Worm (Caenorhabditis elegans) whole organism, L1 larva: ENCODE results near the gene C50F7.5.

ENCODE experiments used
- C04F5.9 ChIP-seq: sonication (generic microtip); optimal IDR thresholded peaks from 2 replicates; lab custom pipeline; 2016; ENCODE audit warnings: missing genetic modification characterization, missing compliant biosample characterization
- C16A3.4 ChIP-seq: fragments of 150-350 bp; optimal IDR thresholded peaks from 2 replicates; lab custom pipeline; 2014; ENCODE audit warnings: missing biosample characterization, missing genetic modification characterization
- C34B4.2 ChIP-seq: sonication (generic microtip); optimal IDR thresholded peaks from 2 replicates; lab custom pipeline; 2017; ENCODE audit warnings: mild to moderate bottlenecking, missing genetic modification characterization, missing compliant biosample characterization
- F16B12.6 ChIP-seq: fragments of 150-350 bp; optimal IDR thresholded peaks from 2 replicates; lab custom pipeline; 2014; ENCODE audit warnings: missing biosample characterization, missing genetic modification characterization
- Y116A8C.19 ChIP-seq: sonication (generic microtip); optimal IDR thresholded peaks from 2 replicates; lab custom pipeline; 2016; ENCODE audit warnings: missing compliant biosample characterization, missing genetic modification characterization, borderline replicate concordance
- aha-1 ChIP-seq: fragments of 150-350 bp; optimal IDR thresholded peaks from 2 replicates; lab custom pipeline; 2014; ENCODE audit warnings: missing biosample characterization, missing genetic modification characterization
- ceh-8 ChIP-seq: fragments of 200-800 bp; sonication (Bioruptor generic); optimal IDR thresholded peaks from 2 replicates; lab custom pipeline; 2018; ENCODE audit warnings: mild to moderate bottlenecking, missing genetic modification characterization, moderate library complexity, missing compliant biosample characterization
- ceh-88 ChIP-seq: fragments of 200-800 bp; sonication (Bioruptor generic); IDR thresholded peaks from 2 replicates; pipeline ENCODE4 v1.3.6; 2022; ENCODE audit warnings: missing genetic modification characterization, missing compliant biosample characterization
- ceh-90 ChIP-seq: sonication (generic microtip); optimal IDR thresholded peaks from 2 replicates; lab custom pipeline; 2016; ENCODE audit warnings: missing genetic modification characterization, missing compliant biosample characterization
- dsc-1 ChIP-seq: sonication (generic microtip); optimal IDR thresholded peaks from 2 replicates; lab custom pipeline; 2016; ENCODE audit warnings: mild to moderate bottlenecking, missing genetic modification characterization, missing compliant biosample characterization
- efl-1 ChIP-seq, 4 experiments: fragments of 150-350 bp; optimal IDR thresholded peaks in 3 of 4; peaks in 1 of 4; 1 replicate in 1 of 4; 2 replicates in 3 of 4; lab custom pipeline; 2014; ENCODE audit warnings: missing biosample characterization in 2 of 4, missing genetic modification characterization in 2 of 4, missing genetic modification reagents in 2 of 4
- efl-3 ChIP-seq: fragments of 200-800 bp; sonication (Bioruptor generic); optimal IDR thresholded peaks from 2 replicates; lab custom pipeline; 2018; ENCODE audit warnings: mild to moderate bottlenecking, missing genetic modification characterization, missing compliant biosample characterization
- egl-27 ChIP-seq, 2 experiments: fragments of 150-350 bp in 1 of 2; sonication (generic microtip); optimal IDR thresholded peaks; 3 replicates each; lab custom pipeline; 2017 to 2018; ENCODE audit warnings: missing biosample characterization in 2 of 2, missing genetic modification characterization in 2 of 2, missing genetic modification reagents in 2 of 2
- elt-2 ChIP-seq: sonication (generic microtip); optimal IDR thresholded peaks from 2 replicates; lab custom pipeline; 2016; ENCODE audit warnings: missing genetic modification characterization, mild to moderate bottlenecking, inconsistent platforms, missing compliant biosample characterization, missing genetic modification reagents
- elt-3 ChIP-seq, 6 experiments: fragments of 150-350 bp in 1 of 6; sonication (generic microtip); optimal IDR thresholded peaks; 2 replicates each; lab custom pipeline; 2017 to 2018; ENCODE audit warnings: missing biosample characterization in 6 of 6, missing genetic modification characterization in 6 of 6, inconsistent platforms in 1 of 6
- grh-1 ChIP-seq: fragments of 200-800 bp; sonication (Bioruptor generic); IDR thresholded peaks from 2 replicates; pipeline ENCODE4 v1.3.6; 2022; ENCODE audit warnings: missing genetic modification reagents, missing genetic modification characterization, missing compliant biosample characterization
- isw-1 ChIP-seq: fragments of 200-800 bp; sonication (Bioruptor generic); IDR thresholded peaks from 2 replicates; pipeline ENCODE4 v1.3.6; 2022; ENCODE audit warnings: missing genetic modification characterization, missing compliant biosample characterization
- lin-14 ChIP-seq: fragments of 200-800 bp; sonication (Bioruptor generic); optimal IDR thresholded peaks from 2 replicates; lab custom pipeline; 2018; ENCODE audit warnings: mild to moderate bottlenecking, missing genetic modification characterization, moderate library complexity, missing compliant biosample characterization
- lin-15B ChIP-seq: fragments of 150-350 bp; sonication (generic microtip); optimal IDR thresholded peaks from 3 replicates; lab custom pipeline; 2014; ENCODE audit warnings: missing biosample characterization, missing genetic modification characterization
- lin-39 ChIP-seq: fragments of 150-350 bp; optimal IDR thresholded peaks from 2 replicates; lab custom pipeline; 2014; ENCODE audit warnings: missing biosample characterization, missing genetic modification reagents, missing genetic modification characterization
- lsy-2 ChIP-seq, 2 experiments: fragments of 150-350 bp; optimal IDR thresholded peaks; 2 replicates each; lab custom pipeline; 2014; ENCODE audit warnings: missing biosample characterization in 2 of 2, missing genetic modification characterization in 2 of 2
- mab-9 ChIP-seq: fragments of 200-800 bp; sonication (Bioruptor generic); IDR thresholded peaks from 2 replicates; pipeline ENCODE4 v1.3.6; 2022; ENCODE audit warnings: missing genetic modification reagents, missing genetic modification characterization, missing compliant biosample characterization
- mdl-1 ChIP-seq, 2 experiments: fragments of 150-350 bp; optimal IDR thresholded peaks; 2 replicates each; lab custom pipeline; 2014 to 2017; ENCODE audit warnings: missing biosample characterization in 2 of 2, missing genetic modification characterization in 2 of 2, inconsistent platforms in 1 of 2
- mep-1 ChIP-seq: fragments of 150-350 bp; optimal IDR thresholded peaks from 2 replicates; lab custom pipeline; 2014; ENCODE audit warnings: missing biosample characterization, missing genetic modification characterization
- nhr-12 ChIP-seq: sonication (generic microtip); optimal IDR thresholded peaks from 2 replicates; lab custom pipeline; 2017; ENCODE audit warnings: missing biosample characterization, missing genetic modification characterization
- nhr-47 ChIP-seq: sonication (generic microtip); optimal IDR thresholded peaks from 2 replicates; lab custom pipeline; 2016; ENCODE audit warnings: mild to moderate bottlenecking, missing genetic modification characterization, moderate library complexity, missing compliant biosample characterization
- nhr-71 ChIP-seq: sonication (generic microtip); optimal IDR thresholded peaks from 2 replicates; lab custom pipeline; 2016; ENCODE audit warnings: mild to moderate bottlenecking, missing genetic modification characterization, moderate library complexity, missing compliant biosample characterization
- nhr-84 ChIP-seq: sonication (generic microtip); optimal IDR thresholded peaks from 2 replicates; lab custom pipeline; 2017; ENCODE audit warnings: missing biosample characterization, missing genetic modification characterization
- nhr-85 ChIP-seq: sonication (generic microtip); peaks from one replicate; lab custom pipeline; 2016; ENCODE audit warnings: missing genetic modification characterization, inconsistent platforms, missing compliant biosample characterization
- pag-3 ChIP-seq: sonication (generic microtip); optimal IDR thresholded peaks from 2 replicates; lab custom pipeline; 2017; ENCODE audit warnings: missing genetic modification characterization, mild to moderate bottlenecking, missing compliant biosample characterization, antibody characterized with exemption, borderline replicate concordance; ENCODE audit not compliant: insufficient read depth
- pqm-1 ChIP-seq: sonication (generic microtip); optimal IDR thresholded peaks from 3 replicates; lab custom pipeline; 2017; ENCODE audit warnings: missing biosample characterization, missing genetic modification characterization
- rnt-1 ChIP-seq: sonication (generic microtip); optimal IDR thresholded peaks from 2 replicates; lab custom pipeline; 2016; ENCODE audit warnings: mild to moderate bottlenecking, missing genetic modification characterization, moderate library complexity, missing compliant biosample characterization
- snpc-4 ChIP-seq: fragments of 150-350 bp; optimal IDR thresholded peaks from 2 replicates; lab custom pipeline; 2014; ENCODE audit warnings: missing biosample characterization, missing genetic modification characterization
- swsn-7 ChIP-seq: sonication (generic microtip); optimal IDR thresholded peaks from 2 replicates; lab custom pipeline; 2016; ENCODE audit warnings: missing genetic modification characterization, missing compliant biosample characterization
- unc-130 ChIP-seq: fragments of 150-350 bp; optimal IDR thresholded peaks from 2 replicates; lab custom pipeline; 2017; ENCODE audit warnings: missing biosample characterization, missing genetic modification characterization, inconsistent platforms
- unc-30 ChIP-seq: sonication (generic microtip); optimal IDR thresholded peaks from 2 replicates; lab custom pipeline; 2017; ENCODE audit warnings: missing biosample characterization, missing genetic modification characterization
- unc-62 ChIP-seq: fragments of 150-350 bp; optimal IDR thresholded peaks from 2 replicates; lab custom pipeline; 2014; ENCODE audit warnings: missing biosample characterization, missing genetic modification reagents, missing genetic modification characterization
- vab-15 ChIP-seq: sonication (generic microtip); optimal IDR thresholded peaks from 2 replicates; lab custom pipeline; 2017; ENCODE audit warnings: missing genotype, mild to moderate bottlenecking, missing genetic modification characterization, missing compliant biosample characterization

Gene C50F7.5

ce11 chrIV:7712252-7712651 lies 14.3 kb upstream of the C50F7.5 start:
- TF ChIP-seq mep-1 (tag; lab: Kevin White, UChicago) (no peak), elt-2 (tag; lab: Kevin White, UChicago) (peak; percentile 41), aha-1 (no peak), efl-3 (no peak)

DNA sequence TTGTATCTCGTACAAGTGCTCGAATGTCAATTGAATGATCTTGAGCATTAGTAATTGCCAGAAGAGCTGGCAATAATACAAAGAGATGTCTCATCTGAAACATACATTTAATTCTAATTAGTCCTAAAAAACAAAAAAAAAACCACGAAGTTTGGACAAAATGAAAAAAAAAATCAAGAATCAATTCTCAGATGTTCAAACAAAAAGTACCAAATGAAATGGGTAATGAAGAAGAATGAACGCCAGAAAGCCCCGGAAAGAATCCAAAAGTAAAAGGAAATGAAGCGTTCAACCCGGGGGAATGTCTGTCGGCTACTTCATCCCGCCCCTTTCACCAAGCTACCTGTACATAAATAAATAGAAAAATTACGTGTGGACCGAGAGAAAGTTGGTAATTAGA lies 8.6 kb upstream of the C50F7.5 start, which contains the start of gene F33D4.6:
F33D4.6 (minus strand) TSS at position 101 of the 400 bp plus-strand sequence.
- TF ChIP-seq unc-30 (tag; lab: Kevin White, UChicago): no peak
- no peak for TF ChIP-seq efl-3
- TF ChIP-seq nhr-12 (tag; lab: Kevin White, UChicago): no peak
- TF ChIP-seq pag-3: no peak
- no peak for TF ChIP-seq unc-130 (tag; lab: Kevin White, UChicago)
- no peak for TF ChIP-seq mdl-1 (tag; optimal IDR thresholded peaks at IDR 0.05; lab: Kevin White, UChicago)
- no peak for TF ChIP-seq elt-2 (tag; lab: Kevin White, UChicago)
- TF ChIP-seq snpc-4: no peak
- TF ChIP-seq nhr-47: no peak
- TF ChIP-seq nhr-85 (tag; lab: Kevin White, UChicago): no peak
- TF ChIP-seq isw-1 (GFP tag; lab: Robert Waterston, UW): no peak
- no peak for TF ChIP-seq Y116A8C.19 (tag; lab: Kevin White, UChicago)
- TF ChIP-seq C04F5.9: no peak
- TF ChIP-seq egl-27 (tag; optimal IDR thresholded peaks at IDR 0.05; lab: Kevin White, UChicago): no peak

ce11 chrIV:7722806-7723205 lies 3.7 kb upstream of the C50F7.5 start, which contains the start of gene C50F7.6:
Gene C50F7.6, minus strand, starts transcription at chrIV:7723199.
- no peak for TF ChIP-seq nhr-84 (tag; lab: Kevin White, UChicago)
- TF ChIP-seq swsn-7 (tag; lab: Kevin White, UChicago): no peak
- no peak for TF ChIP-seq ceh-88
- no peak for TF ChIP-seq lin-15B (tag; lab: Kevin White, UChicago)
- no peak for TF ChIP-seq efl-1 (optimal IDR thresholded peaks at IDR 0.05; lab: Kevin White, UChicago)
- no peak for TF ChIP-seq efl-1 (GFP tag; optimal IDR thresholded peaks at IDR 0.05 in 1 of 2; lab: Kevin White, UChicago)
- no peak for TF ChIP-seq pqm-1 (tag; lab: Kevin White, UChicago)
- TF ChIP-seq C34B4.2 (tag; lab: Kevin White, UChicago): no peak
- TF ChIP-seq ceh-90 (tag; lab: Kevin White, UChicago): no peak
- no peak for TF ChIP-seq mep-1 (tag; lab: Kevin White, UChicago)
- no peak for TF ChIP-seq F16B12.6 (tag; lab: Kevin White, UChicago)
- TF ChIP-seq ceh-8: no peak
- no peak for TF ChIP-seq pag-3
- no peak for TF ChIP-seq unc-62 (GFP tag; lab: Kevin White, UChicago)

- TF ChIP-seq nhr-71 (peak; percentile 16), rnt-1 (tag; lab: Kevin White, UChicago) (peak; percentile 41), mab-9 (GFP tag; lab: Robert Waterston, UW) (no peak)
- TF ChIP-seq, all 84 proteins: peak for 2
Measured at ce11 chrIV:7723555-7723954, 3.0 kb upstream of the C50F7.5 start.

ce11 chrIV:7724912-7725311 lies 1.6 kb upstream of the C50F7.5 start:
- TF ChIP-seq mab-9 (GFP tag; lab: Robert Waterston, UW) (no peak), lin-39 (tag; lab: Kevin White, UChicago) (no peak), nhr-85 (tag; lab: Kevin White, UChicago) (no peak), dsc-1 (tag; lab: Kevin White, UChicago) (peak; percentile 26), grh-1 (GFP tag; lab: Robert Waterston, UW) (no peak), mep-1 (tag; lab: Kevin White, UChicago) (no peak), lsy-2 (tag; optimal IDR thresholded peaks at IDR 0.05; lab: Kevin White, UChicago) (no peak), C16A3.4 (no peak), vab-15 (tag; lab: Kevin White, UChicago) (no peak), ceh-90 (tag; lab: Kevin White, UChicago) (no peak), lin-14 (GFP tag; lab: Kevin White, UChicago) (peak; percentile 32), unc-62 (GFP tag; lab: Kevin White, UChicago) (no peak), elt-3 (tag; optimal IDR thresholded peaks at IDR 0.05; lab: Kevin White, UChicago) (no peak), efl-1 (optimal IDR thresholded peaks at IDR 0.05; lab: Kevin White, UChicago) (no peak), efl-1 (GFP tag; optimal IDR thresholded peaks at IDR 0.05 in 1 of 2; lab: Kevin White, UChicago) (no peak), efl-3 (no peak)
